Fruit fly (Drosophila melanogaster) whole organism: ENCODE data around the gene ACXC.

ENCODE experiments used
- CG8478 ChIP-seq: fragments of >200 bp; optimal IDR thresholded peaks from 2 replicates; lab custom pipeline; 2018; ENCODE audit warnings: inconsistent platforms
- Dll ChIP-seq: fragments of >200 bp; optimal IDR thresholded peaks from 2 replicates; lab custom pipeline; 2017

dm6 chr2L:12966290-12966689 lies 54.0 kb downstream of the ACXC start, which contains the start of gene CG16800:
- TF ChIP-seq CG8478 (lab: Kevin White, UChicago) (no peak), Dll (no peak)
